Fruit fly (Drosophila melanogaster): ENCODE measurements around the gene CG9853.

DNA sequence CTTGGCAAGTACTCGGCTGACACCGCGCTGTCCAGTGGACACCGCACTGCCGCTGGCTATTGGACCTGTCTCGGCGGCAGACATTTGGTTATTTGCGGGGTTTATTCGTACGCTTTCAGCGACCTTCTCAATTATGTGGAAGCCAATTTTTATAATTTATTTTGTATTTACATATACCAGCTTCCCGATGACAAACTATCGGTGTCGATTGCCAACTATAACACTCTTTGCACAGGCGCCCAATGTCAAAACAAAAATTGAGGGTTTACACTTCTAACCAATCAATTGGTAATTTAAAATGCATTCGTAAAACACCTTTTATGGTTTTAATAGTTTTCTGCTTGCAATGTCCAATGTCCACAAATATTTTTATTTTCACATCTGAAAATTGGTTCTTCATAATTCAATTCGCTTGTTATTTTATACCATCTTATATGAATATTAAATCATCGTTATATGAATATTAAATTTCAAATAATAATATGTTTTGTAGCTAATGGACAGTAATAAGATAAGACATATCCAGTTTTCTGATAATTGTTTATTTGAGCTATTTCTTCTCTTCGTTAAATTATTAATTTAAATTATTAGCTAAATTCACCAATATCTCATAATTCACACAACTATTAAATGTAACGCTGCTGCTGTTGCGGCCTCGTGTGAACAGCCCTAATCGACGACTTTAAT is 1.9 kb downstream of the CG9853 start:
- TF ChIP-seq fd85E (GFP tag; optimal IDR thresholded peaks at IDR 0.05) = no peak
- peak; percentile 2 for TF ChIP-seq Blimp-1 (GFP tag; optimal IDR thresholded peaks at IDR 0.05)
- peak; percentile 7 for TF ChIP-seq Ets96B (tag; optimal IDR thresholded peaks at IDR 0.05)
- TF ChIP-seq svp (GFP tag) = no peak
- TF ChIP-seq CG32006 (GFP tag; optimal IDR thresholded peaks at IDR 0.05) = peak; percentile 59
